Worm (Caenorhabditis elegans): ENCODE measurements around the gene dhrr-1.

- TF ChIP-seq T22C8.4 (GFP tag; IDR thresholded peaks at IDR 0.05) (no peak), tab-1 (GFP tag; IDR thresholded peaks at IDR 0.05) (no peak), cog-1 (tag; optimal IDR thresholded peaks at IDR 0.05) (no peak), flt-1 (GFP tag; IDR thresholded peaks at IDR 0.05) (no peak), ref-1 (GFP tag; conservative IDR thresholded peaks at IDR 0.05) (no peak), ztf-23 (GFP tag; IDR thresholded peaks at IDR 0.05) (no peak)
Measured at ce11 chrIII:8985965-8986364, 41.5 kb downstream of the dhrr-1 start.
